Fruit fly (Drosophila melanogaster) whole organism, wandering third instar larva: Measurements from ENCODE around the gene heix.

ENCODE experiments used
- Abd-B ChIP-seq: fragments of >200 bp; optimal IDR thresholded peaks from 2 replicates; lab custom pipeline; 2017; ENCODE audit warnings: missing biosample characterization, missing genetic modification characterization
- CrebA ChIP-seq: fragments of 200-800 bp; sonication (Bioruptor generic); optimal IDR thresholded peaks from 2 replicates; lab custom pipeline; 2016; ENCODE audit warnings: missing biosample characterization, mild to moderate bottlenecking, missing genetic modification characterization, borderline replicate concordance
- Dif ChIP-seq: fragments of 200-275, 200-300 bp; sonication (Bioruptor generic); optimal IDR thresholded peaks from 2 replicates; lab custom pipeline; 2018; ENCODE audit warnings: missing biosample characterization, missing genetic modification characterization; ENCODE audit not compliant: partially characterized antibody
- GATAd ChIP-seq: sonication (Bioruptor generic); optimal IDR thresholded peaks from 2 replicates; lab custom pipeline; 2016; ENCODE audit warnings: missing biosample characterization, missing genetic modification characterization
- HLH106 ChIP-seq: fragments of 200-800 bp; optimal IDR thresholded peaks from 3 replicates; lab custom pipeline; 2019; ENCODE audit warnings: missing biosample characterization, mild to moderate bottlenecking, missing genetic modification characterization, moderate library complexity
- Hnf4 ChIP-seq: fragments of 200-800 bp; sonication (Bioruptor generic); optimal IDR thresholded peaks from 2 replicates; lab custom pipeline; 2016; ENCODE audit warnings: missing biosample characterization, mild to moderate bottlenecking, missing genetic modification characterization
- Hr78 ChIP-seq: fragments of >200 bp; optimal IDR thresholded peaks from 2 replicates; lab custom pipeline; 2017; ENCODE audit warnings: missing biosample characterization, missing genetic modification characterization
- Hr83 ChIP-seq: fragments of 200-300 bp; sonication (Bioruptor generic); optimal IDR thresholded peaks from 2 replicates; lab custom pipeline; 2016; ENCODE audit warnings: missing biosample characterization, mild to moderate bottlenecking, missing genetic modification characterization, moderate library complexity; ENCODE audit not compliant: poor library complexity, severe bottlenecking
- Jra ChIP-seq: sonication (Bioruptor generic); optimal IDR thresholded peaks from 2 replicates; lab custom pipeline; 2016; ENCODE audit warnings: missing biosample characterization, missing genetic modification characterization
- Mio ChIP-seq: sonication (Bioruptor generic); optimal IDR thresholded peaks from 2 replicates; lab custom pipeline; 2016; ENCODE audit warnings: missing biosample characterization, missing genetic modification characterization
- Myc ChIP-seq: fragments of >200 bp; optimal IDR thresholded peaks from 2 replicates; lab custom pipeline; 2017
- N ChIP-seq: fragments of >200 bp; optimal IDR thresholded peaks from 2 replicates; lab custom pipeline; 2018; ENCODE audit warnings: missing biosample characterization, missing external identifiers, missing genetic modification characterization
- OdsH ChIP-seq: fragments of 200-800 bp; sonication (Bioruptor generic); optimal IDR thresholded peaks from 2 replicates; lab custom pipeline; 2016; ENCODE audit warnings: missing biosample characterization, mild to moderate bottlenecking, missing genetic modification characterization
- Rel ChIP-seq, 2 experiments: fragments of 200-800 bp; sonication (Bioruptor generic) in 1 of 2; optimal IDR thresholded peaks; 2 replicates in 1 of 2; 3 replicates in 1 of 2; lab custom pipeline; 2016 to 2019; ENCODE audit warnings: mild to moderate bottlenecking in 2 of 2, missing biosample characterization in 2 of 2, missing genetic modification characterization in 2 of 2, moderate library complexity in 1 of 2
- Sp1 ChIP-seq: fragments of 200-800 bp; sonication (Bioruptor generic); optimal IDR thresholded peaks from 3 replicates; lab custom pipeline; 2019; ENCODE audit warnings: missing biosample characterization, mild to moderate bottlenecking, missing genetic modification characterization, moderate library complexity
- Vsx2 ChIP-seq: fragments of 200-300, 225-300 bp; sonication (Bioruptor generic); optimal IDR thresholded peaks from 2 replicates; lab custom pipeline; 2018; ENCODE audit warnings: missing biosample characterization, missing genetic modification characterization; ENCODE audit not compliant: partially characterized antibody
- br ChIP-seq: fragments of 200-800 bp; sonication (Bioruptor generic); optimal IDR thresholded peaks from 2 replicates; lab custom pipeline; 2016; ENCODE audit warnings: missing biosample characterization, missing genetic modification characterization
- brk ChIP-seq: fragments of 200-800 bp; sonication (Bioruptor generic); optimal IDR thresholded peaks from 2 replicates; lab custom pipeline; 2016; ENCODE audit warnings: missing biosample characterization, mild to moderate bottlenecking, missing genetic modification characterization
- dmrt93B ChIP-seq: fragments of 200-800 bp; sonication (Bioruptor generic); optimal IDR thresholded peaks from 2 replicates; lab custom pipeline; 2018; ENCODE audit warnings: missing biosample characterization, mild to moderate bottlenecking, missing genetic modification characterization
- ey ChIP-seq: fragments of 200-800 bp; sonication (Bioruptor generic); optimal IDR thresholded peaks from 2 replicates; lab custom pipeline; 2016; ENCODE audit warnings: missing biosample characterization, missing genetic modification characterization
- foxo ChIP-seq, 2 experiments: fragments of 200-800 bp; sonication (Bioruptor generic); optimal IDR thresholded peaks; 2 replicates in 1 of 2; 3 replicates in 1 of 2; lab custom pipeline; 2016 to 2017; ENCODE audit warnings: missing biosample characterization in 2 of 2, missing genetic modification characterization in 2 of 2
- fru ChIP-seq: fragments of 200-800 bp; sonication (Bioruptor generic); optimal IDR thresholded peaks from 3 replicates; lab custom pipeline; 2016; ENCODE audit warnings: missing biosample characterization, mild to moderate bottlenecking, missing genetic modification characterization
- h ChIP-seq: fragments of 200-800 bp; sonication (Bioruptor generic); optimal IDR thresholded peaks from 3 replicates; lab custom pipeline; 2016; ENCODE audit warnings: missing biosample characterization, mild to moderate bottlenecking, missing genetic modification characterization
- jim ChIP-seq: fragments of 175-275, 200-325 bp; sonication (Bioruptor generic); optimal IDR thresholded peaks from 2 replicates; lab custom pipeline; 2016; ENCODE audit warnings: missing biosample characterization, mild to moderate bottlenecking, missing genetic modification characterization
- lola ChIP-seq: fragments of >200 bp; optimal IDR thresholded peaks from 2 replicates; lab custom pipeline; 2017; ENCODE audit warnings: missing biosample characterization, missing genetic modification characterization
- pan ChIP-seq: fragments of >200 bp; optimal IDR thresholded peaks from 2 replicates; lab custom pipeline; 2017
- psq ChIP-seq: fragments of 200-800 bp; sonication (Bioruptor generic); optimal IDR thresholded peaks from 3 replicates; lab custom pipeline; 2017; ENCODE audit warnings: missing biosample characterization, mild to moderate bottlenecking, missing genetic modification characterization, moderate library complexity
- rgr ChIP-seq: fragments of 200-800 bp; sonication (Bioruptor generic); optimal IDR thresholded peaks from 3 replicates; lab custom pipeline; 2016; ENCODE audit warnings: missing biosample characterization, mild to moderate bottlenecking, missing genetic modification characterization
- sage ChIP-seq: fragments of 200-800 bp; sonication (Bioruptor generic); optimal IDR thresholded peaks from 2 replicates; lab custom pipeline; 2016; ENCODE audit warnings: missing biosample characterization, mild to moderate bottlenecking, missing genetic modification characterization
- sv ChIP-seq: fragments of 200-800 bp; sonication (Bioruptor generic); optimal IDR thresholded peaks from 3 replicates; lab custom pipeline; 2016; ENCODE audit warnings: missing biosample characterization, missing genetic modification characterization
- tai ChIP-seq: sonication (Bioruptor generic); optimal IDR thresholded peaks from 2 replicates; lab custom pipeline; 2016; ENCODE audit warnings: missing biosample characterization, missing genetic modification characterization
- usp ChIP-seq: fragments of >200 bp; optimal IDR thresholded peaks from 2 replicates; lab custom pipeline; 2017; ENCODE audit warnings: missing biosample characterization, missing genetic modification characterization
- woc ChIP-seq: sonication (Bioruptor generic); optimal IDR thresholded peaks from 2 replicates; lab custom pipeline; 2016; ENCODE audit warnings: missing biosample characterization, mild to moderate bottlenecking, missing genetic modification characterization

Gene heix

DNA sequence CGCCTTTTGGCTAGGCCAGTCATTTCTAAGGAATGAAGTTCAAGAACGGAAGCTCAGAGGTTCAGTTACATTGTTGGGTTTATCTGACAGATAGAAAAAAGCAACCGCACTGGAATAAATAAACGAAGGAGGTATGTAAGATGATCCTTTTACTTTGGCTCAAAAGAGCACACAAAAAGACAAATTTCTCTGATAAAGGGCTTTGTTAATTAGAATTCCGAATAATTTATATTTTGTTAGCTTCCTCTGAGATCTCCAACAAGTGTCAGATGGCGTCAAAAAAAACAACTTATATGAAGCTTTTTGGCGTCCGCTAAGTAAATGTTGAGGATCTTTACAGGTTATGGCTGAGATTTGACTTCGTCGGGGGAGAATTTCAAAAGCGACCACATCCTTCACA is 38.1 kb upstream of the heix start, which contains the start of gene CG31817:
TSS of gene CG31817 (minus strand) at position 101 of the 400 bp plus-strand sequence.
- TF ChIP-seq rgr (GFP tag; lab: Kevin White, UChicago): no peak
- TF ChIP-seq Myc (lab: Kevin White, UChicago): no peak
- no peak for TF ChIP-seq sv (GFP tag; lab: Kevin White, UChicago)
- TF ChIP-seq, all 38 proteins: peak for 0

DNA sequence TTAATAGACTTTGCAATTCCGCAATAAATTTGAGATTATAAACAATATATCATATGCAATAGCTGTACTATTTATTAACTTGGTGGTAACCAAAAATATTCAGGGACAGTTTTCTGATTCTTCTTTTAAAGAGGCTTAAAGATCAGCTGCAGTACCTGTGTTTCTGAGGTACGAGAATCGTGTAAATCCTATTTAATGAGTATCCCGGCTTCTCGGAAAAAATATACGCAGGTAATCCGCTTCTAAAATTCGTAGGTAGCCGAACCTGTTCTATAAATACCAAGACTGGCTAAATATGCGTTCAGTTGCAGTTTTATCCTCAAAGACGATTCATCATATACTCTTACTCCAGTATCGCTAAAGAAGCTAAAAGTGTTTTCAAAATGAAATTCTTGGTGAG is 30.0 kb upstream of the heix start, which contains the start of gene CG4440:
TSS of gene CG4440 (plus strand) at position 301 of the 400 bp plus-strand sequence.
- TF ChIP-seq lola (no peak), Hnf4 (GFP tag; lab: Kevin White, UChicago) (no peak), Mio (no peak), Sp1 (GFP tag; lab: Kevin White, UChicago) (no peak)

DNA sequence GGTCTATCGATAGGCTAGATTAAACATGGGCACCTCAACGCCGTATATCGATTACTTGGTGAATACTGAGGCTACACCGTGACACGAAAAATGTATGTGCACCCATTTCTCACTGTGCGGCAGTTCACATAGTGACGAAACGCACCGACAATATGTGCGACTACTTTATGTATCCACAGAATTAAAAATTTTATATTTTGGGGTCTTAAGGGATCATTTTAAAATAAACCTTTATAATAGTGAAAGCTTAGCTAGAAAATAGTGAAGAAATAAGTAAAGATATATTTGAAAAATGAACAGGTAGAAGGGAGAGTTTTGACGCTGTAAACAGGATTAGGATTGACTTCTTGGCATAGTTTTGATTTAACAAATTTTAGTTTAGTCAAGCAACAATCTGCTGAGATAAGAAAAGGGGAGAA is 29.5 kb upstream of the heix start, which contains the start of gene mRpL4:
TSS of gene mRpL4 (minus strand) at position 31 of the 419 bp plus-strand sequence.
- TF ChIP-seq lola (no peak), Dif (GFP tag; lab: Kevin White, UChicago) (no peak), h (GFP tag; lab: Kevin White, UChicago) (no peak), tai (GFP tag; lab: Kevin White, UChicago) (peak; percentile 85), psq (GFP tag; lab: Kevin White, UChicago) (peak; percentile 43), Myc (lab: Kevin White, UChicago) (no peak), br (GFP tag; lab: Kevin White, UChicago) (no peak), usp (GFP tag; lab: Kevin White, UChicago) (no peak), Sp1 (GFP tag; lab: Kevin White, UChicago) (no peak), brk (GFP tag; lab: Kevin White, UChicago) (no peak), Hr78 (no peak), fru (no peak), pan (lab: Kevin White, UChicago) (no peak), N (GFP tag; lab: Kevin White, UChicago) (no peak), Vsx2 (GFP tag; lab: Kevin White, UChicago) (no peak), Hr83 (peak; percentile 63), Abd-B (GFP tag; lab: Kevin White, UChicago) (no peak), sv (GFP tag; lab: Kevin White, UChicago) (peak; percentile 64), woc (GFP tag; lab: Kevin White, UChicago) (peak; percentile 72), rgr (GFP tag; lab: Kevin White, UChicago) (no peak), foxo (GFP tag; optimal IDR thresholded peaks at IDR 0.05; lab: Kevin White, UChicago) (peak in 1 of 2 experiments; percentile 71), OdsH (GFP tag; lab: Kevin White, UChicago) (peak; percentile 14), Mio (no peak), Jra (GFP tag; lab: Kevin White, UChicago) (peak; percentile 57), sage (no peak), ey (GFP tag; lab: Kevin White, UChicago) (no peak), Hnf4 (GFP tag; lab: Kevin White, UChicago) (peak; percentile 81), jim (GFP tag; lab: Kevin White, UChicago) (no peak)

DNA sequence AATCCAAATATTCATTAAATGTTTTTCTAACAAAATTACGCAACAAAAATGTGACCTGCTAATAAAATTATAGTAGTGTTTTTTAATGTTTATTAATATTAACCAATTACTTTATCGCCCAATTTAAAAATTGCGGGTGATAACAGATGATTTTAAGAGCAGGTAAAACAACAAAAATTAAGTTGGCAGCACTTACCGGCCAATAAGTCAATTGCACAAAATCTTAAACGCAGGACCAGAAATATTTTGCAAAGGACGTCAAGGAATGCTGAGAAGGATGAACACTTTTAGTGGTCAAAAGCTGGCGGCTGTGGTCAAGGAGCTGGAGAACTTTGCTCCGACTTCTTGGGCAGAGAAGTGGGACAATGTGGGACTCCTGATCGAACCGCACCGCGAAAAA is 27.2 kb upstream of the heix start, which contains the start of gene CG4278:
TSS of gene CG4278 (plus strand) at position 178 of the 400 bp plus-strand sequence.
- TF ChIP-seq fru (no peak), psq (GFP tag; lab: Kevin White, UChicago) (no peak), GATAd (no peak), dmrt93B (no peak), h (GFP tag; lab: Kevin White, UChicago) (no peak), sv (GFP tag; lab: Kevin White, UChicago) (no peak), Vsx2 (GFP tag; lab: Kevin White, UChicago) (no peak), Abd-B (GFP tag; lab: Kevin White, UChicago) (no peak), jim (GFP tag; lab: Kevin White, UChicago) (no peak), Sp1 (GFP tag; lab: Kevin White, UChicago) (no peak), CrebA (GFP tag; lab: Kevin White, UChicago) (no peak), foxo (GFP tag; optimal IDR thresholded peaks at IDR 0.05; lab: Kevin White, UChicago) (no peak), pan (lab: Kevin White, UChicago) (no peak), lola (no peak), Dif (GFP tag; lab: Kevin White, UChicago) (no peak), HLH106 (tag; lab: Kevin White, UChicago) (no peak), Jra (GFP tag; lab: Kevin White, UChicago) (no peak), Rel (GFP tag; optimal IDR thresholded peaks at IDR 0.05; lab: Kevin White, UChicago) (no peak), Rel (tag; optimal IDR thresholded peaks at IDR 0.05; lab: Kevin White, UChicago) (no peak)
- TF ChIP-seq, all 38 proteins: peak for 0
